Fruit fly (Drosophila melanogaster) whole organism, prepupa: ENCODE measurements around the gene Tssk.

Source experiments
- CG10669 ChIP-seq: fragments of 200-800 bp; sonication (Bioruptor generic); optimal IDR thresholded peaks from 3 replicates; lab custom pipeline; 2018; ENCODE audit warnings: missing biosample characterization, mild to moderate bottlenecking, missing genetic modification characterization, moderate library complexity
- CG11294 ChIP-seq: fragments of 200-800 bp; sonication (Bioruptor generic); IDR thresholded peaks from 2 replicates; pipeline ENCODE4 v1.3.6; 2022; ENCODE audit warnings: missing biosample characterization, missing genetic modification characterization
- CG11762 ChIP-seq: fragments of 200-800 bp; sonication (Bioruptor generic); optimal IDR thresholded peaks from 3 replicates; lab custom pipeline; 2016; ENCODE audit warnings: missing biosample characterization, missing genetic modification characterization; ENCODE audit not compliant: insufficient read depth
- CG11902 ChIP-seq: fragments of 200-800 bp; sonication (Bioruptor generic); optimal IDR thresholded peaks from 3 replicates; lab custom pipeline; 2016; ENCODE audit warnings: missing biosample characterization, missing genetic modification characterization
- CG15336 ChIP-seq: fragments of 200-800 bp; sonication (Bioruptor generic); IDR thresholded peaks from 2 replicates; pipeline ENCODE4 v1.3.6; 2022; ENCODE audit warnings: missing biosample characterization, missing genetic modification characterization
- CG16779 ChIP-seq: fragments of 200-800 bp; sonication (Bioruptor generic); optimal IDR thresholded peaks from 3 replicates; lab custom pipeline; 2017; ENCODE audit warnings: missing biosample characterization, mild to moderate bottlenecking, missing genetic modification characterization
- CG3032 ChIP-seq: fragments of 200-800 bp; optimal IDR thresholded peaks from 2 replicates; lab custom pipeline; 2019; ENCODE audit warnings: missing biosample characterization, mild to moderate bottlenecking, missing genetic modification characterization, moderate library complexity
- CG31627 ChIP-seq: fragments of 200-800 bp; sonication (Bioruptor generic); optimal IDR thresholded peaks from 3 replicates; lab custom pipeline; 2016; ENCODE audit warnings: missing biosample characterization, missing genetic modification characterization
- CG32006 ChIP-seq: fragments of 200-800 bp; sonication (Bioruptor generic); optimal IDR thresholded peaks from 3 replicates; lab custom pipeline; 2017; ENCODE audit warnings: missing biosample characterization, mild to moderate bottlenecking, missing genetic modification characterization
- CG3919 ChIP-seq: fragments of 200-800 bp; sonication (Bioruptor generic); optimal IDR thresholded peaks from 3 replicates; lab custom pipeline; 2016; ENCODE audit warnings: missing biosample characterization, missing genetic modification characterization
- CG6163 ChIP-seq: fragments of 200-800 bp; sonication (Bioruptor generic); IDR thresholded peaks from 3 replicates; pipeline ENCODE4 v1.3.6; 2022; ENCODE audit warnings: missing biosample characterization, missing genetic modification characterization
- CG6276 ChIP-seq: fragments of 200-800 bp; sonication (Bioruptor generic); optimal IDR thresholded peaks from 2 replicates; lab custom pipeline; 2017; ENCODE audit warnings: missing biosample characterization, mild to moderate bottlenecking, missing genetic modification characterization
- CG6808 ChIP-seq: fragments of 200-800 bp; sonication (Bioruptor generic); optimal IDR thresholded peaks from 3 replicates; lab custom pipeline; 2017; ENCODE audit warnings: missing biosample characterization, missing genetic modification characterization, mild to moderate bottlenecking, moderate library complexity, missing genetic modification reagents
- CG8319 ChIP-seq: fragments of 200-800 bp; sonication (Bioruptor generic); optimal IDR thresholded peaks from 3 replicates; lab custom pipeline; 2016; ENCODE audit warnings: missing biosample characterization, missing genetic modification characterization
- CG8632 ChIP-seq: fragments of 200-800 bp; sonication (Bioruptor generic); optimal IDR thresholded peaks from 3 replicates; lab custom pipeline; 2016; ENCODE audit warnings: missing biosample characterization, missing genetic modification characterization
- CG9139 ChIP-seq: fragments of 200-800 bp; sonication (Bioruptor generic); optimal IDR thresholded peaks from 3 replicates; lab custom pipeline; 2017; ENCODE audit warnings: missing biosample characterization, mild to moderate bottlenecking, missing genetic modification characterization
- Eip78C ChIP-seq: fragments of 200-800 bp; sonication (Bioruptor generic); peaks from one replicate; lab custom pipeline; 2016; ENCODE audit warnings: missing biosample characterization, missing genetic modification characterization
- Ets96B ChIP-seq: fragments of 200-800 bp; optimal IDR thresholded peaks from 2 replicates; lab custom pipeline; 2019; ENCODE audit warnings: missing biosample characterization, mild to moderate bottlenecking, missing genetic modification characterization, moderate library complexity
- Gug ChIP-seq: fragments of 200-800 bp; sonication (Bioruptor generic); IDR thresholded peaks from 2 replicates; pipeline ENCODE4 v1.3.6; 2022; ENCODE audit warnings: missing biosample characterization, missing genetic modification characterization
- Hr39 ChIP-seq: fragments of 200-800 bp; sonication (Bioruptor generic); optimal IDR thresholded peaks from 2 replicates; lab custom pipeline; 2016; ENCODE audit warnings: missing biosample characterization, missing genetic modification characterization
- Lpt ChIP-seq: fragments of 200-800 bp; sonication (Bioruptor generic); optimal IDR thresholded peaks from 3 replicates; lab custom pipeline; 2016; ENCODE audit warnings: missing biosample characterization, missing genetic modification characterization
- Met ChIP-seq: fragments of 200-800 bp; sonication (Bioruptor generic); optimal IDR thresholded peaks from 3 replicates; lab custom pipeline; 2016; ENCODE audit warnings: missing biosample characterization, missing genetic modification characterization
- OdsH ChIP-seq: fragments of 200-800 bp; sonication (Bioruptor generic); optimal IDR thresholded peaks from 3 replicates; lab custom pipeline; 2016; ENCODE audit warnings: missing biosample characterization, missing genetic modification characterization
- Smox ChIP-seq: fragments of 200-800 bp; sonication (Bioruptor generic); optimal IDR thresholded peaks from 3 replicates; lab custom pipeline; 2016; ENCODE audit warnings: missing biosample characterization, missing genetic modification characterization
- Sox102F ChIP-seq: fragments of 200-800 bp; sonication (Bioruptor generic); optimal IDR thresholded peaks from 2 replicates; lab custom pipeline; 2016; ENCODE audit warnings: missing biosample characterization, mild to moderate bottlenecking, missing genetic modification characterization
- Sox15 ChIP-seq: fragments of 200-800 bp; sonication (Bioruptor generic); optimal IDR thresholded peaks from 3 replicates; lab custom pipeline; 2016; ENCODE audit warnings: missing biosample characterization, missing genetic modification characterization
- acj6 ChIP-seq: fragments of 200-800 bp; sonication (Bioruptor generic); optimal IDR thresholded peaks from 3 replicates; lab custom pipeline; 2016; ENCODE audit warnings: missing biosample characterization, missing genetic modification characterization
- cyc ChIP-seq: fragments of 200-800 bp; sonication (Bioruptor generic); optimal IDR thresholded peaks from 3 replicates; lab custom pipeline; 2016; ENCODE audit warnings: missing biosample characterization, missing genetic modification characterization
- dsx ChIP-seq: fragments of 200-800 bp; optimal IDR thresholded peaks from 3 replicates; lab custom pipeline; 2019; ENCODE audit warnings: missing biosample characterization, mild to moderate bottlenecking, missing genetic modification characterization, moderate library complexity; ENCODE audit not compliant: poor library complexity, severe bottlenecking
- eg ChIP-seq: fragments of 200-800 bp; sonication (Bioruptor generic); IDR thresholded peaks from 3 replicates; pipeline ENCODE4 v1.3.6; 2022; ENCODE audit warnings: missing biosample characterization, missing genetic modification characterization
- esn ChIP-seq: fragments of 200-800 bp; sonication (Bioruptor generic); optimal IDR thresholded peaks from 2 replicates; lab custom pipeline; 2016; ENCODE audit warnings: missing biosample characterization, mild to moderate bottlenecking, missing genetic modification characterization, moderate library complexity
- fd59A ChIP-seq: fragments of 200-800 bp; sonication (Bioruptor generic); optimal IDR thresholded peaks from 2 replicates; lab custom pipeline; 2017; ENCODE audit warnings: missing biosample characterization, mild to moderate bottlenecking, missing genetic modification characterization, missing genetic modification reagents
- fd85E ChIP-seq: fragments of 200-800 bp; sonication (Bioruptor generic); optimal IDR thresholded peaks from 3 replicates; lab custom pipeline; 2016; ENCODE audit warnings: missing biosample characterization, missing genetic modification characterization
- fkh ChIP-seq: fragments of 200-800 bp; sonication (Bioruptor generic); optimal IDR thresholded peaks from 3 replicates; lab custom pipeline; 2017; ENCODE audit warnings: missing biosample characterization, mild to moderate bottlenecking, missing genetic modification characterization, moderate library complexity
- lz ChIP-seq: fragments of 200-800 bp; sonication (Bioruptor generic); optimal IDR thresholded peaks from 3 replicates; lab custom pipeline; 2016; ENCODE audit warnings: missing biosample characterization, missing genetic modification characterization
- net ChIP-seq: fragments of 200-800 bp; sonication (Bioruptor generic); optimal IDR thresholded peaks from 3 replicates; lab custom pipeline; 2016; ENCODE audit warnings: missing biosample characterization, missing genetic modification characterization
- salr ChIP-seq, 2 experiments: fragments of 200-800 bp; sonication (Bioruptor generic); optimal IDR thresholded peaks; 3 replicates each; lab custom pipeline; 2016 to 2018; ENCODE audit warnings: missing biosample characterization in 2 of 2, missing genetic modification characterization in 2 of 2, mild to moderate bottlenecking in 1 of 2
- spab ChIP-seq: fragments of 200-800 bp; sonication (Bioruptor generic); optimal IDR thresholded peaks from 2 replicates; lab custom pipeline; 2017; ENCODE audit warnings: missing biosample characterization, mild to moderate bottlenecking, missing genetic modification characterization, missing genetic modification reagents
- ss ChIP-seq, 2 experiments: fragments of 200-800 bp; sonication (Bioruptor generic); optimal IDR thresholded peaks; 2 replicates in 1 of 2; 3 replicates in 1 of 2; lab custom pipeline; 2017 to 2018; ENCODE audit warnings: mild to moderate bottlenecking in 2 of 2, missing biosample characterization in 2 of 2, missing genetic modification characterization in 2 of 2, moderate library complexity in 1 of 2
- svp ChIP-seq: fragments of 200-800 bp; sonication (Bioruptor generic); peaks from one replicate; lab custom pipeline; 2016; ENCODE audit warnings: missing biosample characterization, missing genetic modification characterization

Tssk gene

DNA sequence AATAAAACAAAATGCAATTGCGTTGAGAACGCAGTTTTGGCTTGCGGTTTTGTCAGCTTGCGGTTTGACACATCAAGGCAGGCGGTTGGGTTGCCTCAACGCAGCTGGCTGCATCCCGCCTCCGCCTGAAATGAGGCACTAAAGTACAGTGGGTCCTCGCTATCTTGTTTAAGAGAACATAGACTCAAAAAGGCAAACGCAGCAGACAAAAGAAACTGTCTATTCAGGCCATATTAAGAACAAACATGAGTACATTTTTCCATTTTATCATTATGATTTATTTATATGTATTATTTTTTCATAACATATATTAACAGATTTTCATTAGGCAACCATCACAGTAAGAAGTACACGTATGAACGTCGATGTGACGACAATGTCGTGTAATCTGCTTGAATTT is 41.2 kb downstream of the Tssk start (continued):
- TF ChIP-seq CG6276 (GFP tag; lab: Kevin White, UChicago), result peak; percentile 12
- peak; percentile 49; the same call in 1 of the 3 replicates for TF ChIP-seq CG6163

DNA sequence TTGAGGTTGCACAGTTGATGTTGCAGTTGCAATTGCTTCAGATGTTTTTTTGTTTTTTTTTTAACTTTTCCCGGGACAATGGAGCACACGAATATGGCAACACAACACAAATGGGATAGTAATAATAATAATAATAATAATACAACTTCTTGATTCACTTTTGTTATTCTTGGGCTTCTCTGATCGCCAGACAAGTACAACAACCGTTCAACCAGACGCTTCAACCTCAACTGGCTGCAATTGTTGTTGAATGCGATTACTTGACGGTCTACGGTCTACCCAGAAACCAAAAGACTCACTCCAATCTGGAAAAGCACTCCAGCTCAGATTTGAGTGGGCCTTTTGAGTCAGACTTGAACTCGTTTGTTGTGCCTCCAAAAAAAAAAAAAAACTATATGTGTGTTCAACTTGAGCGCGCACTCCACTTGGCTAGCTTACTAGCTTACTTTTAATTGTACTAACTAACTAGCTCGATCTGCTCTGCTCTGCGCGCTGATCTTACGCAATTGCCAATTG is 42.8 kb downstream of the Tssk start, which contains the start of gene CG14301:
Gene CG14301 (minus strand): TSS at position 216 of the 516 bp plus-strand sequence.
- TF ChIP-seq CG8319 (GFP tag; lab: Kevin White, UChicago) (no peak), CG6808 (no peak), Hr39 (GFP tag; lab: Kevin White, UChicago) (no peak), net (GFP tag; lab: Kevin White, UChicago) (no peak), Sox102F (no peak), ss (GFP tag; optimal IDR thresholded peaks at IDR 0.05; lab: Kevin White, UChicago) (peak in 1 of 2 experiments; percentile 13), CG11902 (GFP tag; lab: Kevin White, UChicago) (no peak), CG16779 (tag; lab: Kevin White, UChicago) (no peak), spab (GFP tag; lab: Kevin White, UChicago) (no peak), CG3032 (tag; lab: Kevin White, UChicago) (no peak), CG15336 (GFP tag; lab: Robert Waterston, UW) (peak; percentile 16; the same call in 1 of the 2 replicates), Met (GFP tag; lab: Kevin White, UChicago) (no peak), CG32006 (GFP tag; lab: Kevin White, UChicago) (no peak), fd85E (no peak), Gug (GFP tag; lab: Robert Waterston, UW) (no peak), lz (GFP tag; lab: Kevin White, UChicago) (no peak), Sox15 (GFP tag; lab: Kevin White, UChicago) (no peak), CG8632 (no peak), CG10669 (GFP tag; lab: Kevin White, UChicago) (no peak), esn (no peak), salr (GFP tag; optimal IDR thresholded peaks at IDR 0.05; lab: Kevin White, UChicago) (no peak), cyc (no peak), Eip78C (GFP tag; lab: Kevin White, UChicago) (peak; percentile 29), fd59A (GFP tag; lab: Kevin White, UChicago) (no peak), svp (no peak), CG31627 (GFP tag; lab: Kevin White, UChicago) (no peak), dsx (GFP tag; lab: Kevin White, UChicago) (no peak), Ets96B (no peak), Smox (GFP tag; lab: Kevin White, UChicago) (no peak), CG9139 (no peak), acj6 (GFP tag; lab: Kevin White, UChicago) (no peak), eg (GFP tag; lab: Robert Waterston, UW) (peak; percentile 29; the same call in 1 of the 3 replicates), CG3919 (GFP tag; lab: Kevin White, UChicago) (peak; percentile 10), fkh (no peak), OdsH (GFP tag; lab: Kevin White, UChicago) (no peak), CG11762 (GFP tag; lab: Kevin White, UChicago) (no peak), CG11294 (no peak), Lpt (GFP tag; lab: Kevin White, UChicago) (peak; percentile 3)

DNA sequence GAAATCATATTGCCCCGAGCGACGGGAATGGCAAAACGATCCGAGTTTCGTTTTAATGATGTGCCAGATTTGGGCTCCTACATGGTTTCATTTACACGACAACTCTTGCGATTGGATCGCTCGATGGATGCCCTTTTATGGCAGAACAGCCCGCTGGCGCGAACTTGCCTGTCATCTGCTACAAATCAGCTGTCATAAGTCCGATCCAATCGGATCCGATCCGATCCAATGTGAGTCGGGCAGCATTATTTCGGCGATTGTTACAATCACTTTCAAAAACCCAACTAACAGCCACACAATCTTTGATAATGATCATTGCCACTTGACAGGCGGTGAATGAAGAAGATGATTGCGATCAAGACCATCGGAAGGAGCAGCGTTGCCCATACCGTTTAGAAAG is 45.2 kb downstream of the Tssk start:
- no peak for TF ChIP-seq salr (GFP tag; optimal IDR thresholded peaks at IDR 0.05; lab: Kevin White, UChicago)
- TF ChIP-seq, all 60 proteins: peak for 0
